Fruit fly (Drosophila melanogaster) whole organism, prepupa: Measurements from ENCODE around the gene Prosbeta2R2.
A peak's percentile ranks its signal among the peaks of the same experiment; 100 is the strongest.

ENCODE experiments used
- Blimp-1 ChIP-seq: fragments of 200-800 bp; sonication (Bioruptor generic); optimal IDR thresholded peaks from 3 replicates; lab custom pipeline; 2017; ENCODE audit warnings: missing biosample characterization, missing genetic modification characterization, mild to moderate bottlenecking, moderate library complexity, missing genetic modification reagents
- CG10631 ChIP-seq: fragments of 200-800 bp; sonication (Bioruptor generic); optimal IDR thresholded peaks from 2 replicates; lab custom pipeline; 2016; ENCODE audit warnings: missing biosample characterization, missing genetic modification characterization
- CG15336 ChIP-seq: fragments of 200-800 bp; sonication (Bioruptor generic); IDR thresholded peaks from 2 replicates; pipeline ENCODE4 v1.3.6; 2022; ENCODE audit warnings: missing biosample characterization, missing genetic modification characterization
- CG1621 ChIP-seq: fragments of 200-800 bp; sonication (Bioruptor generic); optimal IDR thresholded peaks from 3 replicates; lab custom pipeline; 2018; ENCODE audit warnings: missing biosample characterization, mild to moderate bottlenecking, missing genetic modification characterization
- CG16779 ChIP-seq: fragments of 200-800 bp; sonication (Bioruptor generic); optimal IDR thresholded peaks from 3 replicates; lab custom pipeline; 2017; ENCODE audit warnings: missing biosample characterization, mild to moderate bottlenecking, missing genetic modification characterization
- CG31627 ChIP-seq: fragments of 200-800 bp; sonication (Bioruptor generic); optimal IDR thresholded peaks from 3 replicates; lab custom pipeline; 2016; ENCODE audit warnings: missing biosample characterization, missing genetic modification characterization
- CG3919 ChIP-seq: fragments of 200-800 bp; sonication (Bioruptor generic); optimal IDR thresholded peaks from 3 replicates; lab custom pipeline; 2016; ENCODE audit warnings: missing biosample characterization, missing genetic modification characterization
- CG4318 ChIP-seq: fragments of 200-800 bp; sonication (Bioruptor generic); optimal IDR thresholded peaks from 3 replicates; lab custom pipeline; 2017; ENCODE audit warnings: missing biosample characterization, mild to moderate bottlenecking, missing genetic modification characterization
- CG6163 ChIP-seq: fragments of 200-800 bp; sonication (Bioruptor generic); IDR thresholded peaks from 3 replicates; pipeline ENCODE4 v1.3.6; 2022; ENCODE audit warnings: missing biosample characterization, missing genetic modification characterization
- CG6276 ChIP-seq: fragments of 200-800 bp; sonication (Bioruptor generic); optimal IDR thresholded peaks from 2 replicates; lab custom pipeline; 2017; ENCODE audit warnings: missing biosample characterization, mild to moderate bottlenecking, missing genetic modification characterization
- CG6792 ChIP-seq: fragments of 200-800 bp; sonication (Bioruptor generic); optimal IDR thresholded peaks from 3 replicates; lab custom pipeline; 2016; ENCODE audit warnings: missing biosample characterization, missing genetic modification characterization
- CG6808 ChIP-seq: fragments of 200-800 bp; sonication (Bioruptor generic); optimal IDR thresholded peaks from 3 replicates; lab custom pipeline; 2017; ENCODE audit warnings: missing biosample characterization, missing genetic modification characterization, mild to moderate bottlenecking, moderate library complexity, missing genetic modification reagents
- CG6854 ChIP-seq: fragments of 200-800 bp; sonication (Bioruptor generic); optimal IDR thresholded peaks from 2 replicates; lab custom pipeline; 2017; ENCODE audit warnings: missing biosample characterization, mild to moderate bottlenecking, missing genetic modification characterization
- CG7368 ChIP-seq: fragments of 200-800 bp; sonication (Bioruptor generic); optimal IDR thresholded peaks from 3 replicates; lab custom pipeline; 2016; ENCODE audit warnings: missing biosample characterization, missing genetic modification characterization
- CG8119 ChIP-seq: fragments of 200-800 bp; sonication (Bioruptor generic); IDR thresholded peaks from 3 replicates; pipeline ENCODE4 v1.3.6; 2022; ENCODE audit warnings: missing biosample characterization, missing genetic modification characterization
- CG8319 ChIP-seq: fragments of 200-800 bp; sonication (Bioruptor generic); optimal IDR thresholded peaks from 3 replicates; lab custom pipeline; 2016; ENCODE audit warnings: missing biosample characterization, missing genetic modification characterization
- CG8632 ChIP-seq: fragments of 200-800 bp; sonication (Bioruptor generic); optimal IDR thresholded peaks from 3 replicates; lab custom pipeline; 2016; ENCODE audit warnings: missing biosample characterization, missing genetic modification characterization
- CG9139 ChIP-seq: fragments of 200-800 bp; sonication (Bioruptor generic); optimal IDR thresholded peaks from 3 replicates; lab custom pipeline; 2017; ENCODE audit warnings: missing biosample characterization, mild to moderate bottlenecking, missing genetic modification characterization
- Eip75B ChIP-seq: fragments of 200-800 bp; sonication (Bioruptor generic); optimal IDR thresholded peaks from 3 replicates; lab custom pipeline; 2016; ENCODE audit warnings: missing biosample characterization, missing genetic modification characterization
- Eip78C ChIP-seq: fragments of 200-800 bp; sonication (Bioruptor generic); peaks from one replicate; lab custom pipeline; 2016; ENCODE audit warnings: missing biosample characterization, missing genetic modification characterization
- Eip93F ChIP-seq: fragments of 200-800 bp; sonication (Bioruptor generic); optimal IDR thresholded peaks from 2 replicates; lab custom pipeline; 2016; ENCODE audit warnings: missing biosample characterization, mild to moderate bottlenecking, missing genetic modification characterization
- Ets21C ChIP-seq: fragments of 200-800 bp; sonication (Bioruptor generic); optimal IDR thresholded peaks from 3 replicates; lab custom pipeline; 2016; ENCODE audit warnings: missing biosample characterization, missing genetic modification characterization
- Ets96B ChIP-seq: fragments of 200-800 bp; optimal IDR thresholded peaks from 2 replicates; lab custom pipeline; 2019; ENCODE audit warnings: missing biosample characterization, mild to moderate bottlenecking, missing genetic modification characterization, moderate library complexity
- Gug ChIP-seq: fragments of 200-800 bp; sonication (Bioruptor generic); IDR thresholded peaks from 2 replicates; pipeline ENCODE4 v1.3.6; 2022; ENCODE audit warnings: missing biosample characterization, missing genetic modification characterization
- Hr39 ChIP-seq: fragments of 200-800 bp; sonication (Bioruptor generic); optimal IDR thresholded peaks from 2 replicates; lab custom pipeline; 2016; ENCODE audit warnings: missing biosample characterization, missing genetic modification characterization
- Hr4 ChIP-seq: fragments of 200-800 bp; sonication (Bioruptor generic); optimal IDR thresholded peaks from 3 replicates; lab custom pipeline; 2016; ENCODE audit warnings: missing biosample characterization, missing genetic modification characterization
- Lpt ChIP-seq: fragments of 200-800 bp; sonication (Bioruptor generic); optimal IDR thresholded peaks from 3 replicates; lab custom pipeline; 2016; ENCODE audit warnings: missing biosample characterization, missing genetic modification characterization
- Sox102F ChIP-seq: fragments of 200-800 bp; sonication (Bioruptor generic); optimal IDR thresholded peaks from 2 replicates; lab custom pipeline; 2016; ENCODE audit warnings: missing biosample characterization, mild to moderate bottlenecking, missing genetic modification characterization
- Sox14 ChIP-seq: fragments of 200-800 bp; sonication (Bioruptor generic); optimal IDR thresholded peaks from 3 replicates; lab custom pipeline; 2016; ENCODE audit warnings: missing biosample characterization, missing genetic modification characterization
- Sox15 ChIP-seq: fragments of 200-800 bp; sonication (Bioruptor generic); optimal IDR thresholded peaks from 3 replicates; lab custom pipeline; 2016; ENCODE audit warnings: missing biosample characterization, missing genetic modification characterization
- acj6 ChIP-seq: fragments of 200-800 bp; sonication (Bioruptor generic); optimal IDR thresholded peaks from 3 replicates; lab custom pipeline; 2016; ENCODE audit warnings: missing biosample characterization, missing genetic modification characterization
- cyc ChIP-seq: fragments of 200-800 bp; sonication (Bioruptor generic); optimal IDR thresholded peaks from 3 replicates; lab custom pipeline; 2016; ENCODE audit warnings: missing biosample characterization, missing genetic modification characterization
- dac ChIP-seq: fragments of 200-800 bp; sonication (Bioruptor generic); optimal IDR thresholded peaks from 2 replicates; lab custom pipeline; 2017; ENCODE audit warnings: missing biosample characterization, mild to moderate bottlenecking, missing genetic modification characterization
- eg ChIP-seq: fragments of 200-800 bp; sonication (Bioruptor generic); IDR thresholded peaks from 3 replicates; pipeline ENCODE4 v1.3.6; 2022; ENCODE audit warnings: missing biosample characterization, missing genetic modification characterization
- esn ChIP-seq: fragments of 200-800 bp; sonication (Bioruptor generic); optimal IDR thresholded peaks from 2 replicates; lab custom pipeline; 2016; ENCODE audit warnings: missing biosample characterization, mild to moderate bottlenecking, missing genetic modification characterization, moderate library complexity
- fd59A ChIP-seq: fragments of 200-800 bp; sonication (Bioruptor generic); optimal IDR thresholded peaks from 2 replicates; lab custom pipeline; 2017; ENCODE audit warnings: missing biosample characterization, mild to moderate bottlenecking, missing genetic modification characterization, missing genetic modification reagents
- fkh ChIP-seq: fragments of 200-800 bp; sonication (Bioruptor generic); optimal IDR thresholded peaks from 3 replicates; lab custom pipeline; 2017; ENCODE audit warnings: missing biosample characterization, mild to moderate bottlenecking, missing genetic modification characterization, moderate library complexity
- lz ChIP-seq: fragments of 200-800 bp; sonication (Bioruptor generic); optimal IDR thresholded peaks from 3 replicates; lab custom pipeline; 2016; ENCODE audit warnings: missing biosample characterization, missing genetic modification characterization
- net ChIP-seq: fragments of 200-800 bp; sonication (Bioruptor generic); optimal IDR thresholded peaks from 3 replicates; lab custom pipeline; 2016; ENCODE audit warnings: missing biosample characterization, missing genetic modification characterization
- salr ChIP-seq, 2 experiments: fragments of 200-800 bp; sonication (Bioruptor generic); optimal IDR thresholded peaks; 3 replicates each; lab custom pipeline; 2016 to 2018; ENCODE audit warnings: missing biosample characterization in 2 of 2, missing genetic modification characterization in 2 of 2, mild to moderate bottlenecking in 1 of 2
- spab ChIP-seq: fragments of 200-800 bp; sonication (Bioruptor generic); optimal IDR thresholded peaks from 2 replicates; lab custom pipeline; 2017; ENCODE audit warnings: missing biosample characterization, mild to moderate bottlenecking, missing genetic modification characterization, missing genetic modification reagents
- ss ChIP-seq, 2 experiments: fragments of 200-800 bp; sonication (Bioruptor generic); optimal IDR thresholded peaks; 2 replicates in 1 of 2; 3 replicates in 1 of 2; lab custom pipeline; 2017 to 2018; ENCODE audit warnings: mild to moderate bottlenecking in 2 of 2, missing biosample characterization in 2 of 2, missing genetic modification characterization in 2 of 2, moderate library complexity in 1 of 2
- svp ChIP-seq: fragments of 200-800 bp; sonication (Bioruptor generic); peaks from one replicate; lab custom pipeline; 2016; ENCODE audit warnings: missing biosample characterization, missing genetic modification characterization

Prosbeta2R2 gene

dm6 chr3R:5211901-5212758 is 7.2 kb downstream of the Prosbeta2R2 start (continued):
- TF ChIP-seq CG9139 (GFP tag; lab: Kevin White, UChicago) (peak; percentile 18), dac (GFP tag; lab: Kevin White, UChicago) (no peak), cyc (GFP tag; lab: Kevin White, UChicago) (no peak), fkh (GFP tag; lab: Kevin White, UChicago) (no peak), Sox14 (GFP tag; lab: Kevin White, UChicago) (peak; percentile 65), Hr4 (GFP tag; lab: Kevin White, UChicago) (peak; percentile 10), CG31627 (GFP tag; lab: Kevin White, UChicago) (peak; percentile 26), acj6 (GFP tag; lab: Kevin White, UChicago) (peak; percentile 41), CG6808 (GFP tag; lab: Kevin White, UChicago) (peak; percentile 72), Hr39 (GFP tag; lab: Kevin White, UChicago) (peak; percentile 2), CG4318 (GFP tag; lab: Kevin White, UChicago) (no peak), CG6854 (GFP tag; lab: Kevin White, UChicago) (no peak), Sox102F (no peak), salr (GFP tag; optimal IDR thresholded peaks at IDR 0.05; lab: Kevin White, UChicago) (peak in 1 of 2 experiments; percentile 20), svp (GFP tag; lab: Kevin White, UChicago) (peak; percentile 79), Eip93F (GFP tag; lab: Kevin White, UChicago) (no peak), CG3919 (peak; percentile 65), CG6276 (GFP tag; lab: Kevin White, UChicago) (peak; percentile 23), net (GFP tag; lab: Kevin White, UChicago) (no peak), esn (peak; percentile 37), CG8632 (GFP tag; lab: Kevin White, UChicago) (peak; percentile 27), CG6792 (peak; percentile 25)

- TF ChIP-seq fd59A (GFP tag; lab: Kevin White, UChicago) (no peak), Eip78C (GFP tag; lab: Kevin White, UChicago) (no peak), CG16779 (no peak), salr (GFP tag; optimal IDR thresholded peaks at IDR 0.05; lab: Kevin White, UChicago) (no peak), CG8632 (GFP tag; lab: Kevin White, UChicago) (no peak), Lpt (GFP tag; lab: Kevin White, UChicago) (no peak), spab (GFP tag; lab: Kevin White, UChicago) (no peak), dac (GFP tag; lab: Kevin White, UChicago) (no peak), CG9139 (GFP tag; lab: Kevin White, UChicago) (no peak), CG15336 (no peak), esn (no peak), Eip93F (GFP tag; lab: Kevin White, UChicago) (no peak), CG1621 (tag; lab: Kevin White, UChicago) (no peak), CG6276 (GFP tag; lab: Kevin White, UChicago) (no peak), Ets96B (no peak), acj6 (GFP tag; lab: Kevin White, UChicago) (no peak), CG7368 (no peak)
- TF ChIP-seq, all 60 proteins: peak for 0
Measured at dm6 chr3R:5211401-5211800, 7.9 kb downstream of the Prosbeta2R2 start.

- TF ChIP-seq esn (peak; percentile 85), eg (GFP tag; lab: Robert Waterston, UW) (peak; percentile 95), CG6163 (GFP tag; lab: Robert Waterston, UW) (peak; percentile 97), CG8319 (peak; percentile 83), Hr39 (GFP tag; lab: Kevin White, UChicago) (peak; percentile 86), CG6792 (peak; percentile 89), acj6 (GFP tag; lab: Kevin White, UChicago) (peak; percentile 92), CG15336 (peak; percentile 94), Sox15 (peak; percentile 82), fd59A (GFP tag; lab: Kevin White, UChicago) (peak; percentile 80), CG8632 (GFP tag; lab: Kevin White, UChicago) (peak; percentile 86), CG8119 (GFP tag; lab: Robert Waterston, UW) (peak; percentile 91), CG10631 (peak; percentile 83), CG6854 (GFP tag; lab: Kevin White, UChicago) (peak; percentile 28), lz (peak; percentile 81), cyc (GFP tag; lab: Kevin White, UChicago) (peak; percentile 85), Eip75B (GFP tag; lab: Kevin White, UChicago) (peak; percentile 90), svp (GFP tag; lab: Kevin White, UChicago) (no peak), ss (GFP tag; optimal IDR thresholded peaks at IDR 0.05; lab: Kevin White, UChicago) (peak; percentile 78 to 84), Gug (peak; percentile 92), Eip78C (GFP tag; lab: Kevin White, UChicago) (peak; percentile 97), CG4318 (GFP tag; lab: Kevin White, UChicago) (peak; percentile 85), Blimp-1 (GFP tag; lab: Kevin White, UChicago) (peak; percentile 36), CG31627 (GFP tag; lab: Kevin White, UChicago) (peak; percentile 86), CG9139 (GFP tag; lab: Kevin White, UChicago) (peak; percentile 74), Ets21C (GFP tag; lab: Kevin White, UChicago) (peak; percentile 64), salr (GFP tag; optimal IDR thresholded peaks at IDR 0.05; lab: Kevin White, UChicago) (peak; percentile 72 to 79)
Measured at dm6 chr3R:5209481-5209880, 9.8 kb downstream of the Prosbeta2R2 start.
